Fruit fly (Drosophila melanogaster) whole organism, prepupa: Measurements from ENCODE around the gene AP-2alpha.

ENCODE experiments used
- Blimp-1 ChIP-seq: fragments of 200-800 bp; sonication (Bioruptor generic); optimal IDR thresholded peaks from 3 replicates; lab custom pipeline; 2017; ENCODE audit warnings: missing biosample characterization, missing genetic modification characterization, mild to moderate bottlenecking, moderate library complexity, missing genetic modification reagents
- CG10631 ChIP-seq: fragments of 200-800 bp; sonication (Bioruptor generic); optimal IDR thresholded peaks from 2 replicates; lab custom pipeline; 2016; ENCODE audit warnings: missing biosample characterization, missing genetic modification characterization
- CG11294 ChIP-seq: fragments of 200-800 bp; sonication (Bioruptor generic); IDR thresholded peaks from 2 replicates; pipeline ENCODE4 v1.3.6; 2022; ENCODE audit warnings: missing biosample characterization, missing genetic modification characterization
- CG11762 ChIP-seq: fragments of 200-800 bp; sonication (Bioruptor generic); optimal IDR thresholded peaks from 3 replicates; lab custom pipeline; 2016; ENCODE audit warnings: missing biosample characterization, missing genetic modification characterization; ENCODE audit not compliant: insufficient read depth
- CG11902 ChIP-seq: fragments of 200-800 bp; sonication (Bioruptor generic); optimal IDR thresholded peaks from 3 replicates; lab custom pipeline; 2016; ENCODE audit warnings: missing biosample characterization, missing genetic modification characterization
- CG15336 ChIP-seq: fragments of 200-800 bp; sonication (Bioruptor generic); IDR thresholded peaks from 2 replicates; pipeline ENCODE4 v1.3.6; 2022; ENCODE audit warnings: missing biosample characterization, missing genetic modification characterization
- CG1621 ChIP-seq: fragments of 200-800 bp; sonication (Bioruptor generic); optimal IDR thresholded peaks from 3 replicates; lab custom pipeline; 2018; ENCODE audit warnings: missing biosample characterization, mild to moderate bottlenecking, missing genetic modification characterization
- CG3032 ChIP-seq: fragments of 200-800 bp; optimal IDR thresholded peaks from 2 replicates; lab custom pipeline; 2019; ENCODE audit warnings: missing biosample characterization, mild to moderate bottlenecking, missing genetic modification characterization, moderate library complexity
- CG31627 ChIP-seq: fragments of 200-800 bp; sonication (Bioruptor generic); optimal IDR thresholded peaks from 3 replicates; lab custom pipeline; 2016; ENCODE audit warnings: missing biosample characterization, missing genetic modification characterization
- CG34406 ChIP-seq: fragments of 200-800 bp; sonication (Bioruptor generic); optimal IDR thresholded peaks from 3 replicates; lab custom pipeline; 2016; ENCODE audit warnings: missing biosample characterization, missing genetic modification characterization
- CG3919 ChIP-seq: fragments of 200-800 bp; sonication (Bioruptor generic); optimal IDR thresholded peaks from 3 replicates; lab custom pipeline; 2016; ENCODE audit warnings: missing biosample characterization, missing genetic modification characterization
- CG4318 ChIP-seq: fragments of 200-800 bp; sonication (Bioruptor generic); optimal IDR thresholded peaks from 3 replicates; lab custom pipeline; 2017; ENCODE audit warnings: missing biosample characterization, mild to moderate bottlenecking, missing genetic modification characterization
- CG6163 ChIP-seq: fragments of 200-800 bp; sonication (Bioruptor generic); IDR thresholded peaks from 3 replicates; pipeline ENCODE4 v1.3.6; 2022; ENCODE audit warnings: missing biosample characterization, missing genetic modification characterization
- CG6276 ChIP-seq: fragments of 200-800 bp; sonication (Bioruptor generic); optimal IDR thresholded peaks from 2 replicates; lab custom pipeline; 2017; ENCODE audit warnings: missing biosample characterization, mild to moderate bottlenecking, missing genetic modification characterization
- CG6792 ChIP-seq: fragments of 200-800 bp; sonication (Bioruptor generic); optimal IDR thresholded peaks from 3 replicates; lab custom pipeline; 2016; ENCODE audit warnings: missing biosample characterization, missing genetic modification characterization
- CG6808 ChIP-seq: fragments of 200-800 bp; sonication (Bioruptor generic); optimal IDR thresholded peaks from 3 replicates; lab custom pipeline; 2017; ENCODE audit warnings: missing biosample characterization, missing genetic modification characterization, mild to moderate bottlenecking, moderate library complexity, missing genetic modification reagents
- CG6854 ChIP-seq: fragments of 200-800 bp; sonication (Bioruptor generic); optimal IDR thresholded peaks from 2 replicates; lab custom pipeline; 2017; ENCODE audit warnings: missing biosample characterization, mild to moderate bottlenecking, missing genetic modification characterization
- CG8119 ChIP-seq: fragments of 200-800 bp; sonication (Bioruptor generic); IDR thresholded peaks from 3 replicates; pipeline ENCODE4 v1.3.6; 2022; ENCODE audit warnings: missing biosample characterization, missing genetic modification characterization
- CG8319 ChIP-seq: fragments of 200-800 bp; sonication (Bioruptor generic); optimal IDR thresholded peaks from 3 replicates; lab custom pipeline; 2016; ENCODE audit warnings: missing biosample characterization, missing genetic modification characterization
- CG8632 ChIP-seq: fragments of 200-800 bp; sonication (Bioruptor generic); optimal IDR thresholded peaks from 3 replicates; lab custom pipeline; 2016; ENCODE audit warnings: missing biosample characterization, missing genetic modification characterization
- Eip75B ChIP-seq: fragments of 200-800 bp; sonication (Bioruptor generic); optimal IDR thresholded peaks from 3 replicates; lab custom pipeline; 2016; ENCODE audit warnings: missing biosample characterization, missing genetic modification characterization
- Eip78C ChIP-seq: fragments of 200-800 bp; sonication (Bioruptor generic); peaks from one replicate; lab custom pipeline; 2016; ENCODE audit warnings: missing biosample characterization, missing genetic modification characterization
- Eip93F ChIP-seq: fragments of 200-800 bp; sonication (Bioruptor generic); optimal IDR thresholded peaks from 2 replicates; lab custom pipeline; 2016; ENCODE audit warnings: missing biosample characterization, mild to moderate bottlenecking, missing genetic modification characterization
- Ets96B ChIP-seq: fragments of 200-800 bp; optimal IDR thresholded peaks from 2 replicates; lab custom pipeline; 2019; ENCODE audit warnings: missing biosample characterization, mild to moderate bottlenecking, missing genetic modification characterization, moderate library complexity
- Gug ChIP-seq: fragments of 200-800 bp; sonication (Bioruptor generic); IDR thresholded peaks from 2 replicates; pipeline ENCODE4 v1.3.6; 2022; ENCODE audit warnings: missing biosample characterization, missing genetic modification characterization
- Hr38 ChIP-seq: sonication (Bioruptor generic); optimal IDR thresholded peaks from 2 replicates; lab custom pipeline; 2016; ENCODE audit warnings: missing biosample characterization, missing genetic modification characterization
- OdsH ChIP-seq: fragments of 200-800 bp; sonication (Bioruptor generic); optimal IDR thresholded peaks from 3 replicates; lab custom pipeline; 2016; ENCODE audit warnings: missing biosample characterization, missing genetic modification characterization
- Smox ChIP-seq: fragments of 200-800 bp; sonication (Bioruptor generic); optimal IDR thresholded peaks from 3 replicates; lab custom pipeline; 2016; ENCODE audit warnings: missing biosample characterization, missing genetic modification characterization
- Sox102F ChIP-seq: fragments of 200-800 bp; sonication (Bioruptor generic); optimal IDR thresholded peaks from 2 replicates; lab custom pipeline; 2016; ENCODE audit warnings: missing biosample characterization, mild to moderate bottlenecking, missing genetic modification characterization
- Sox15 ChIP-seq: fragments of 200-800 bp; sonication (Bioruptor generic); optimal IDR thresholded peaks from 3 replicates; lab custom pipeline; 2016; ENCODE audit warnings: missing biosample characterization, missing genetic modification characterization
- acj6 ChIP-seq: fragments of 200-800 bp; sonication (Bioruptor generic); optimal IDR thresholded peaks from 3 replicates; lab custom pipeline; 2016; ENCODE audit warnings: missing biosample characterization, missing genetic modification characterization
- cyc ChIP-seq: fragments of 200-800 bp; sonication (Bioruptor generic); optimal IDR thresholded peaks from 3 replicates; lab custom pipeline; 2016; ENCODE audit warnings: missing biosample characterization, missing genetic modification characterization
- eg ChIP-seq: fragments of 200-800 bp; sonication (Bioruptor generic); IDR thresholded peaks from 3 replicates; pipeline ENCODE4 v1.3.6; 2022; ENCODE audit warnings: missing biosample characterization, missing genetic modification characterization
- esn ChIP-seq: fragments of 200-800 bp; sonication (Bioruptor generic); optimal IDR thresholded peaks from 2 replicates; lab custom pipeline; 2016; ENCODE audit warnings: missing biosample characterization, mild to moderate bottlenecking, missing genetic modification characterization, moderate library complexity
- fd85E ChIP-seq: fragments of 200-800 bp; sonication (Bioruptor generic); optimal IDR thresholded peaks from 3 replicates; lab custom pipeline; 2016; ENCODE audit warnings: missing biosample characterization, missing genetic modification characterization
- fkh ChIP-seq: fragments of 200-800 bp; sonication (Bioruptor generic); optimal IDR thresholded peaks from 3 replicates; lab custom pipeline; 2017; ENCODE audit warnings: missing biosample characterization, mild to moderate bottlenecking, missing genetic modification characterization, moderate library complexity
- lz ChIP-seq: fragments of 200-800 bp; sonication (Bioruptor generic); optimal IDR thresholded peaks from 3 replicates; lab custom pipeline; 2016; ENCODE audit warnings: missing biosample characterization, missing genetic modification characterization
- net ChIP-seq: fragments of 200-800 bp; sonication (Bioruptor generic); optimal IDR thresholded peaks from 3 replicates; lab custom pipeline; 2016; ENCODE audit warnings: missing biosample characterization, missing genetic modification characterization
- salr ChIP-seq, 2 experiments: fragments of 200-800 bp; sonication (Bioruptor generic); optimal IDR thresholded peaks; 3 replicates each; lab custom pipeline; 2016 to 2018; ENCODE audit warnings: missing biosample characterization in 2 of 2, missing genetic modification characterization in 2 of 2, mild to moderate bottlenecking in 1 of 2
- spab ChIP-seq: fragments of 200-800 bp; sonication (Bioruptor generic); optimal IDR thresholded peaks from 2 replicates; lab custom pipeline; 2017; ENCODE audit warnings: missing biosample characterization, mild to moderate bottlenecking, missing genetic modification characterization, missing genetic modification reagents
- ss ChIP-seq, 2 experiments: fragments of 200-800 bp; sonication (Bioruptor generic); optimal IDR thresholded peaks; 2 replicates in 1 of 2; 3 replicates in 1 of 2; lab custom pipeline; 2017 to 2018; ENCODE audit warnings: mild to moderate bottlenecking in 2 of 2, missing biosample characterization in 2 of 2, missing genetic modification characterization in 2 of 2, moderate library complexity in 1 of 2
- svp ChIP-seq: fragments of 200-800 bp; sonication (Bioruptor generic); peaks from one replicate; lab custom pipeline; 2016; ENCODE audit warnings: missing biosample characterization, missing genetic modification characterization
- topi ChIP-seq: fragments of 200-800 bp; sonication (Bioruptor generic); optimal IDR thresholded peaks from 3 replicates; lab custom pipeline; 2016; ENCODE audit warnings: missing biosample characterization, missing genetic modification characterization
- vri ChIP-seq: fragments of 200-800 bp; sonication (Bioruptor generic); optimal IDR thresholded peaks from 3 replicates; lab custom pipeline; 2016; ENCODE audit warnings: missing biosample characterization, mild to moderate bottlenecking, missing genetic modification characterization

Gene AP-2alpha

dm6 chr2L:427338-428234 lies 13.0 kb upstream of the AP-2alpha start (continued):
- TF ChIP-seq vri, result peak; percentile 95
- peak; percentile 97 for TF ChIP-seq CG15336
- TF ChIP-seq Hr38, result peak; percentile 83
- TF ChIP-seq Eip75B (GFP tag; lab: Kevin White, UChicago), result peak; percentile 96
- peak; percentile 91 for TF ChIP-seq CG6276 (GFP tag; lab: Kevin White, UChicago)
- peak; percentile 94 for TF ChIP-seq CG6808 (GFP tag; lab: Kevin White, UChicago)
- TF ChIP-seq CG6854, result peak; percentile 91
- peak; percentile 90 for TF ChIP-seq Gug (GFP tag; lab: Robert Waterston, UW)
- peak; percentile 91 for TF ChIP-seq CG11762
- TF ChIP-seq cyc (GFP tag; lab: Kevin White, UChicago), result peak; percentile 91

dm6 chr2L:426449-426848 lies 11.9 kb upstream of the AP-2alpha start:
- TF ChIP-seq CG6276 (GFP tag; lab: Kevin White, UChicago) (no peak), Ets96B (no peak), acj6 (GFP tag; lab: Kevin White, UChicago) (no peak), spab (no peak)

- TF ChIP-seq Smox (GFP tag; lab: Kevin White, UChicago), result no peak
- peak; percentile 87 for TF ChIP-seq fkh
Measured at dm6 chr2L:425491-425890, 10.9 kb upstream of the AP-2alpha start.

dm6 chr2L:423160-423559 lies 8.6 kb upstream of the AP-2alpha start:
- TF ChIP-seq CG15336 (peak; percentile 12; the same call in 1 of the 2 replicates), CG8632 (GFP tag; lab: Kevin White, UChicago) (peak; percentile 49), CG8119 (peak; percentile 55; the same call in 2 of the 3 replicates), esn (peak; percentile 90), net (peak; percentile 44), CG1621 (peak; percentile 5), fd85E (no peak), CG6854 (peak; percentile 22), CG6808 (GFP tag; lab: Kevin White, UChicago) (peak; percentile 5), CG11294 (GFP tag; lab: Robert Waterston, UW) (no peak), ss (GFP tag; optimal IDR thresholded peaks at IDR 0.05; lab: Kevin White, UChicago) (peak in 1 of 2 experiments; percentile 11), CG8319 (GFP tag; lab: Kevin White, UChicago) (peak; percentile 14), fkh (no peak), eg (GFP tag; lab: Robert Waterston, UW) (no peak), CG3032 (tag; lab: Kevin White, UChicago) (peak; percentile 24), OdsH (GFP tag; lab: Kevin White, UChicago) (peak; percentile 56), CG34406 (GFP tag; lab: Kevin White, UChicago) (peak; percentile 49), Blimp-1 (peak; percentile 7), CG11902 (peak; percentile 13), Gug (GFP tag; lab: Robert Waterston, UW) (no peak), svp (GFP tag; lab: Kevin White, UChicago) (peak; percentile 93), Sox102F (GFP tag; lab: Kevin White, UChicago) (peak; percentile 86), salr (GFP tag; optimal IDR thresholded peaks at IDR 0.05; lab: Kevin White, UChicago) (peak in 1 of 2 experiments; percentile 19), CG4318 (GFP tag; lab: Kevin White, UChicago) (no peak), Eip78C (GFP tag; lab: Kevin White, UChicago) (peak; percentile 91), CG31627 (GFP tag; lab: Kevin White, UChicago) (peak; percentile 78), Eip93F (GFP tag; lab: Kevin White, UChicago) (peak; percentile 65), CG6163 (GFP tag; lab: Robert Waterston, UW) (peak; percentile 66; the same call in 2 of the 3 replicates), CG10631 (GFP tag; lab: Kevin White, UChicago) (peak; percentile 72), Sox15 (GFP tag; lab: Kevin White, UChicago) (no peak), lz (GFP tag; lab: Kevin White, UChicago) (peak; percentile 79), CG3919 (GFP tag; lab: Kevin White, UChicago) (peak; percentile 74), CG6792 (GFP tag; lab: Kevin White, UChicago) (peak; percentile 68), Eip75B (GFP tag; lab: Kevin White, UChicago) (peak; percentile 75), topi (GFP tag; lab: Kevin White, UChicago) (peak; percentile 83)
